Worm (Caenorhabditis elegans) whole organism, L1 larva: Measurements from ENCODE around the gene nmat-1.
A peak's percentile ranks its signal among the peaks of the same experiment; 100 is the strongest.

ENCODE experiments used
- C16A3.4 ChIP-seq: fragments of 150-350 bp; optimal IDR thresholded peaks from 2 replicates; lab custom pipeline; 2014; ENCODE audit warnings: missing biosample characterization, missing genetic modification characterization
- ama-1 ChIP-seq: fragments of 150-350 bp; optimal IDR thresholded peaks from 2 replicates; lab custom pipeline; 2014
- blmp-1 ChIP-seq: fragments of 150-350 bp; optimal IDR thresholded peaks from 2 replicates; lab custom pipeline; 2014; ENCODE audit warnings: missing biosample characterization, missing genetic modification characterization
- ceh-82 ChIP-seq, 3 experiments: fragments of 150-350 bp in 1 of 3; sonication (generic microtip) in 2 of 3; optimal IDR thresholded peaks; 2 replicates each; lab custom pipeline; 2014 to 2017; ENCODE audit warnings: missing biosample characterization in 3 of 3, missing genetic modification characterization in 3 of 3
- ceh-90 ChIP-seq: sonication (generic microtip); optimal IDR thresholded peaks from 2 replicates; lab custom pipeline; 2016; ENCODE audit warnings: missing genetic modification characterization, missing compliant biosample characterization
- ces-1 ChIP-seq: fragments of 150-350 bp; optimal IDR thresholded peaks from 2 replicates; lab custom pipeline; 2014; ENCODE audit warnings: missing biosample characterization, missing genetic modification reagents, missing genetic modification characterization
- dpl-1 ChIP-seq, 3 experiments: fragments of 150-350 bp in 2 of 3; sonication (generic microtip) in 1 of 3; optimal IDR thresholded peaks; 2 replicates each; lab custom pipeline; 2014 to 2017; ENCODE audit warnings: missing biosample characterization in 3 of 3, missing genetic modification characterization in 3 of 3, missing genetic modification reagents in 3 of 3
- dsc-1 ChIP-seq: sonication (generic microtip); optimal IDR thresholded peaks from 2 replicates; lab custom pipeline; 2016; ENCODE audit warnings: mild to moderate bottlenecking, missing genetic modification characterization, missing compliant biosample characterization
- efl-1 ChIP-seq, 4 experiments: fragments of 150-350 bp; optimal IDR thresholded peaks in 3 of 4; peaks in 1 of 4; 1 replicate in 1 of 4; 2 replicates in 3 of 4; lab custom pipeline; 2014; ENCODE audit warnings: missing biosample characterization in 2 of 4, missing genetic modification characterization in 2 of 4, missing genetic modification reagents in 2 of 4
- egl-13 ChIP-seq: sonication (generic microtip); optimal IDR thresholded peaks from 2 replicates; lab custom pipeline; 2016; ENCODE audit warnings: missing genotype, missing genetic modification reagents, missing genetic modification characterization, missing compliant biosample characterization
- elt-3 ChIP-seq, 6 experiments: fragments of 150-350 bp in 1 of 6; sonication (generic microtip); optimal IDR thresholded peaks; 2 replicates each; lab custom pipeline; 2017 to 2018; ENCODE audit warnings: missing biosample characterization in 6 of 6, missing genetic modification characterization in 6 of 6, inconsistent platforms in 1 of 6
- ets-5 ChIP-seq: fragments of 200-800 bp; sonication (Bioruptor generic); IDR thresholded peaks from 2 replicates; pipeline ENCODE4 v1.3.6; 2022; ENCODE audit warnings: missing genetic modification characterization, missing compliant biosample characterization
- fkh-10 ChIP-seq: sonication (generic microtip); optimal IDR thresholded peaks from 2 replicates; lab custom pipeline; 2017; ENCODE audit warnings: missing biosample characterization, missing genetic modification reagents, missing genetic modification characterization
- fkh-4 ChIP-seq: sonication (generic microtip); optimal IDR thresholded peaks from 2 replicates; lab custom pipeline; 2016; ENCODE audit warnings: missing compliant biosample characterization, missing genetic modification characterization, borderline replicate concordance
- fkh-8 ChIP-seq: sonication (generic microtip); optimal IDR thresholded peaks from 2 replicates; lab custom pipeline; 2016; ENCODE audit warnings: mild to moderate bottlenecking, missing genetic modification characterization, missing compliant biosample characterization
- hlh-4 ChIP-seq: sonication (generic microtip); optimal IDR thresholded peaks from 2 replicates; lab custom pipeline; 2016; ENCODE audit warnings: mild to moderate bottlenecking, missing genetic modification characterization, missing compliant biosample characterization
- hpl-2 ChIP-seq: fragments of 150-350 bp; optimal IDR thresholded peaks from 2 replicates; lab custom pipeline; 2014; ENCODE audit warnings: missing biosample characterization, missing genetic modification reagents, missing genetic modification characterization
- irx-1 ChIP-seq: sonication (generic microtip); optimal IDR thresholded peaks from 2 replicates; lab custom pipeline; 2016; ENCODE audit warnings: missing genetic modification characterization, missing compliant biosample characterization
- jun-1 ChIP-seq: fragments of 150-350 bp; optimal IDR thresholded peaks from 2 replicates; lab custom pipeline; 2014; ENCODE audit warnings: missing biosample characterization, missing genetic modification reagents, missing genetic modification characterization
- lin-13 ChIP-seq: fragments of 150-350 bp; optimal IDR thresholded peaks from 2 replicates; lab custom pipeline; 2014; ENCODE audit warnings: missing biosample characterization, missing genetic modification reagents, missing genetic modification characterization
- lin-14 ChIP-seq: fragments of 200-800 bp; sonication (Bioruptor generic); optimal IDR thresholded peaks from 2 replicates; lab custom pipeline; 2018; ENCODE audit warnings: mild to moderate bottlenecking, missing genetic modification characterization, moderate library complexity, missing compliant biosample characterization
- lin-35 ChIP-seq, 2 experiments: fragments of 150-350 bp; optimal IDR thresholded peaks; 2 replicates each; lab custom pipeline; 2014; ENCODE audit warnings: missing biosample characterization in 2 of 2, missing genetic modification characterization in 2 of 2, missing genetic modification reagents in 2 of 2
- lsy-2 ChIP-seq, 2 experiments: fragments of 150-350 bp; optimal IDR thresholded peaks; 2 replicates each; lab custom pipeline; 2014; ENCODE audit warnings: missing biosample characterization in 2 of 2, missing genetic modification characterization in 2 of 2
- mdl-1 ChIP-seq, 2 experiments: fragments of 150-350 bp; optimal IDR thresholded peaks; 2 replicates each; lab custom pipeline; 2014 to 2017; ENCODE audit warnings: missing biosample characterization in 2 of 2, missing genetic modification characterization in 2 of 2, inconsistent platforms in 1 of 2
- nhr-11 ChIP-seq: fragments of 150-350 bp; optimal IDR thresholded peaks from 2 replicates; lab custom pipeline; 2014; ENCODE audit warnings: missing biosample characterization, missing genetic modification characterization
- nhr-20 ChIP-seq: sonication (generic microtip); optimal IDR thresholded peaks from 2 replicates; lab custom pipeline; 2016; ENCODE audit warnings: mild to moderate bottlenecking, missing genetic modification characterization, missing compliant biosample characterization
- nhr-47 ChIP-seq: sonication (generic microtip); optimal IDR thresholded peaks from 2 replicates; lab custom pipeline; 2016; ENCODE audit warnings: mild to moderate bottlenecking, missing genetic modification characterization, moderate library complexity, missing compliant biosample characterization
- nhr-71 ChIP-seq: sonication (generic microtip); optimal IDR thresholded peaks from 2 replicates; lab custom pipeline; 2016; ENCODE audit warnings: mild to moderate bottlenecking, missing genetic modification characterization, moderate library complexity, missing compliant biosample characterization
- nhr-77 ChIP-seq: fragments of 150-350 bp; optimal IDR thresholded peaks from 2 replicates; lab custom pipeline; 2014; ENCODE audit warnings: missing biosample characterization, missing genetic modification characterization
- nhr-84 ChIP-seq: sonication (generic microtip); optimal IDR thresholded peaks from 2 replicates; lab custom pipeline; 2017; ENCODE audit warnings: missing biosample characterization, missing genetic modification characterization
- nhr-85 ChIP-seq: sonication (generic microtip); peaks from one replicate; lab custom pipeline; 2016; ENCODE audit warnings: missing genetic modification characterization, inconsistent platforms, missing compliant biosample characterization
- nhr-90 ChIP-seq: sonication (generic microtip); optimal IDR thresholded peaks from 2 replicates; lab custom pipeline; 2016; ENCODE audit warnings: mild to moderate bottlenecking, missing genetic modification characterization, missing compliant biosample characterization; ENCODE audit not compliant: poor library complexity
- pag-3 ChIP-seq: sonication (generic microtip); optimal IDR thresholded peaks from 2 replicates; lab custom pipeline; 2017; ENCODE audit warnings: missing genetic modification characterization, mild to moderate bottlenecking, missing compliant biosample characterization, antibody characterized with exemption, borderline replicate concordance; ENCODE audit not compliant: insufficient read depth
- pqm-1 ChIP-seq: sonication (generic microtip); optimal IDR thresholded peaks from 3 replicates; lab custom pipeline; 2017; ENCODE audit warnings: missing biosample characterization, missing genetic modification characterization
- snu-23 ChIP-seq: sonication (generic microtip); optimal IDR thresholded peaks from 2 replicates; lab custom pipeline; 2016; ENCODE audit warnings: missing genetic modification characterization, missing compliant biosample characterization
- swsn-7 ChIP-seq: sonication (generic microtip); optimal IDR thresholded peaks from 2 replicates; lab custom pipeline; 2016; ENCODE audit warnings: missing genetic modification characterization, missing compliant biosample characterization
- tbx-2 ChIP-seq: sonication (generic microtip); optimal IDR thresholded peaks from 2 replicates; lab custom pipeline; 2016; ENCODE audit warnings: missing genetic modification characterization, missing compliant biosample characterization
- unc-30 ChIP-seq: sonication (generic microtip); optimal IDR thresholded peaks from 2 replicates; lab custom pipeline; 2017; ENCODE audit warnings: missing biosample characterization, missing genetic modification characterization
- unc-98 ChIP-seq: fragments of 200-800 bp; sonication (Bioruptor generic); IDR thresholded peaks from 2 replicates; pipeline ENCODE4 v1.3.6; 2022; ENCODE audit warnings: missing genetic modification characterization, missing compliant biosample characterization
- zip-4 ChIP-seq: fragments of 200-800 bp; sonication (Bioruptor generic); optimal IDR thresholded peaks from 2 replicates; lab custom pipeline; 2018; ENCODE audit warnings: mild to moderate bottlenecking, missing genetic modification characterization, moderate library complexity, missing compliant biosample characterization
- ztf-4 ChIP-seq: fragments of 150-350 bp; optimal IDR thresholded peaks from 2 replicates; lab custom pipeline; 2014; ENCODE audit warnings: missing biosample characterization, missing genetic modification characterization

The nmat-1 gene

ce11 chrX:11994484-11994883 is 23.4 kb downstream of the nmat-1 start, which contains the start of gene C49F5.7:
TSS of gene C49F5.7 (plus strand) at chrX:11994784.
- TF ChIP-seq lin-13 (no peak), lin-14 (peak; percentile 33), nhr-71 (peak; percentile 4), efl-1 (optimal IDR thresholded peaks at IDR 0.05; lab: Kevin White, UChicago) (no peak), efl-1 (GFP tag; optimal IDR thresholded peaks at IDR 0.05 in 1 of 2; lab: Kevin White, UChicago) (peak in 1 of 2 experiments; percentile 63), dpl-1 (GFP tag; optimal IDR thresholded peaks at IDR 0.05; lab: Kevin White, UChicago) (no peak), nhr-20 (peak; percentile 18), snu-23 (GFP tag; lab: Kevin White, UChicago) (peak; percentile 3), pqm-1 (tag; lab: Kevin White, UChicago) (no peak), blmp-1 (tag; lab: Kevin White, UChicago) (peak; percentile 17), elt-3 (tag; optimal IDR thresholded peaks at IDR 0.05; lab: Kevin White, UChicago) (peak in 1 of 6 experiments; percentile 33), nhr-85 (tag; lab: Kevin White, UChicago) (peak; percentile 70), ets-5 (no peak), nhr-11 (tag; lab: Kevin White, UChicago) (no peak)

ce11 chrX:11993327-11993726 is 24.5 kb downstream of the nmat-1 start:
- TF ChIP-seq ama-1 (lab: Kevin White, UChicago) (no peak), hlh-4 (no peak), lsy-2 (tag; optimal IDR thresholded peaks at IDR 0.05; lab: Kevin White, UChicago) (no peak), nhr-90 (tag; lab: Kevin White, UChicago) (peak; percentile 31), fkh-10 (GFP tag; lab: Kevin White, UChicago) (no peak), ceh-90 (no peak), lin-35 (GFP tag; optimal IDR thresholded peaks at IDR 0.05; lab: Kevin White, UChicago) (peak in 1 of 2 experiments; percentile 4), ceh-82 (tag; optimal IDR thresholded peaks at IDR 0.05; lab: Kevin White, UChicago) (no peak), jun-1 (no peak), egl-13 (no peak), pag-3 (tag; lab: Kevin White, UChicago) (no peak)

- TF ChIP-seq fkh-8 (no peak), C16A3.4 (tag; lab: Kevin White, UChicago) (no peak), ces-1 (GFP tag; lab: Kevin White, UChicago) (no peak), efl-1 (optimal IDR thresholded peaks at IDR 0.05; lab: Kevin White, UChicago) (no peak), efl-1 (GFP tag; optimal IDR thresholded peaks at IDR 0.05 in 1 of 2; lab: Kevin White, UChicago) (peak in 1 of 2 experiments; percentile 38), snu-23 (GFP tag; lab: Kevin White, UChicago) (no peak), irx-1 (tag; lab: Kevin White, UChicago) (no peak), egl-13 (no peak), fkh-10 (GFP tag; lab: Kevin White, UChicago) (no peak), dsc-1 (tag; lab: Kevin White, UChicago) (no peak), mdl-1 (tag; optimal IDR thresholded peaks at IDR 0.05; lab: Kevin White, UChicago) (no peak), lsy-2 (tag; optimal IDR thresholded peaks at IDR 0.05; lab: Kevin White, UChicago) (no peak), ztf-4 (no peak), zip-4 (GFP tag; lab: Kevin White, UChicago) (no peak), hlh-4 (no peak), unc-98 (no peak), nhr-77 (tag; lab: Kevin White, UChicago) (no peak), blmp-1 (tag; lab: Kevin White, UChicago) (peak; percentile 45), unc-30 (no peak), elt-3 (tag; optimal IDR thresholded peaks at IDR 0.05; lab: Kevin White, UChicago) (peak in 1 of 6 experiments; percentile 38)
These were observed 25.1 kb downstream of the nmat-1 start for ce11 chrX:11992778-11993177.

- TF ChIP-seq fkh-4 (tag; lab: Kevin White, UChicago) (no peak), tbx-2 (tag; lab: Kevin White, UChicago) (no peak), hpl-2 (no peak), pag-3 (tag; lab: Kevin White, UChicago) (no peak), nhr-47 (tag; lab: Kevin White, UChicago) (no peak), nhr-84 (tag; lab: Kevin White, UChicago) (no peak), swsn-7 (tag; lab: Kevin White, UChicago) (no peak), ces-1 (GFP tag; lab: Kevin White, UChicago) (no peak)
These were observed 25.6 kb downstream of the nmat-1 start for ce11 chrX:11992246-11992645.
